Worm (Caenorhabditis elegans): ENCODE results near the gene Y71H2B.5.

Gene Y71H2B.5

ce11 chrIII:2651519-2651918 is 43.7 kb downstream of the Y71H2B.5 start:
- TF ChIP-seq ref-1 (GFP tag; conservative IDR thresholded peaks at IDR 0.05) (no peak), cog-1 (tag; optimal IDR thresholded peaks at IDR 0.05) (no peak), med-1 (GFP tag; optimal IDR thresholded peaks at IDR 0.05; ENCODE audit: insufficient read depth) (no peak), ztf-23 (GFP tag; IDR thresholded peaks at IDR 0.05) (no peak), tab-1 (GFP tag; IDR thresholded peaks at IDR 0.05) (no peak), klf-2 (GFP tag; conservative IDR thresholded peaks at IDR 0.05) (no peak), T22C8.4 (GFP tag; IDR thresholded peaks at IDR 0.05) (no peak), ztf-29 (GFP tag; IDR thresholded peaks at IDR 0.05) (no peak), flt-1 (GFP tag; IDR thresholded peaks at IDR 0.05) (no peak)

- TF ChIP-seq ztf-23 (GFP tag; IDR thresholded peaks at IDR 0.05), result no peak
- TF ChIP-seq ref-1 (GFP tag; conservative IDR thresholded peaks at IDR 0.05), result no peak
- TF ChIP-seq klf-2 (GFP tag; conservative IDR thresholded peaks at IDR 0.05), result no peak
- no peak for TF ChIP-seq T22C8.4 (GFP tag; IDR thresholded peaks at IDR 0.05)
- no peak for TF ChIP-seq ztf-29 (GFP tag; IDR thresholded peaks at IDR 0.05)
- no peak for TF ChIP-seq tab-1 (GFP tag; IDR thresholded peaks at IDR 0.05)
- TF ChIP-seq cog-1 (tag; optimal IDR thresholded peaks at IDR 0.05), result no peak
- no peak for TF ChIP-seq flt-1 (GFP tag; IDR thresholded peaks at IDR 0.05)
- no peak for TF ChIP-seq med-1 (GFP tag; optimal IDR thresholded peaks at IDR 0.05; ENCODE audit: insufficient read depth)
Observed at ce11 chrIII:2652704-2653566, 45.1 kb downstream of the Y71H2B.5 start.

ce11 chrIII:2656168-2656567 is 48.4 kb downstream of the Y71H2B.5 start:
- no peak for TF ChIP-seq ztf-29 (GFP tag; IDR thresholded peaks at IDR 0.05)
- TF ChIP-seq ref-1 (GFP tag; conservative IDR thresholded peaks at IDR 0.05), result 0 out of 2 replicates have a peak, but pooled peaks have one; percentile 21

- no peak for TF ChIP-seq ref-1 (GFP tag; conservative IDR thresholded peaks at IDR 0.05)
- no peak for TF ChIP-seq T22C8.4 (GFP tag; IDR thresholded peaks at IDR 0.05)
- no peak for TF ChIP-seq cog-1 (tag; optimal IDR thresholded peaks at IDR 0.05)
- no peak for TF ChIP-seq ztf-29 (GFP tag; IDR thresholded peaks at IDR 0.05)
- no peak for TF ChIP-seq tab-1 (GFP tag; IDR thresholded peaks at IDR 0.05)
- no peak for TF ChIP-seq flt-1 (GFP tag; IDR thresholded peaks at IDR 0.05)
- TF ChIP-seq ztf-23 (GFP tag; IDR thresholded peaks at IDR 0.05), result no peak
- TF ChIP-seq klf-2 (GFP tag; conservative IDR thresholded peaks at IDR 0.05), result no peak
Observed at ce11 chrIII:2657783-2658182, 50.0 kb downstream of the Y71H2B.5 start, which contains the start of gene let-805. let-805 (plus strand) TSS chrIII:2658083.
